Worm (Caenorhabditis elegans): ENCODE results near the gene R107.5.

Gene R107.5

DNA sequence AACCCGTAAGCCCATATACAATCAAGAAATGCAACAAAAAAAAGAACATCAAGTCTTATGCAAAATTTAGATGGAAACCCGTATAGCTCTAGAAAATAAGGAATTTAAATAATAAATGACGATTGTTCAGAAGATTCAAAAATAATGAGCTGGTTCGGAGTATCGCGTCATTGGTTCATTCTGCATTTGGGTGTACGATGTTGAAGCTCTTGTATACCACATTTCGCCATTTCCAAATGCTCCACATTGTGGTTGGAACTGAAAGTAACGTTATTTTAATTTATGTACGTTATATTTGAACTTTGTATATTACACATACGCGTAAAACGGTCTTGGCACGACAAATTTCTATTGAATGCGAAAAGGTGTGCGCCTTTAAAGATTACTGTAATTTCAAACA is 6.7 kb upstream of the R107.5 start:
- peak; percentile 43; the same call in 1 of the 2 replicates for TF ChIP-seq K11D2.4 (GFP tag; IDR thresholded peaks at IDR 0.05)
- TF ChIP-seq rcor-1 (GFP tag; IDR thresholded peaks at IDR 0.05) = no peak
- TF ChIP-seq cebp-2 (GFP tag; IDR thresholded peaks at IDR 0.05) = peak; percentile 88; the same call in 1 of the 2 replicates
- TF ChIP-seq B0336.3 (GFP tag; IDR thresholded peaks at IDR 0.05) = peak; percentile 74; the same call in 1 of the 2 replicates
- TF ChIP-seq K12H6.12 (tag; optimal IDR thresholded peaks at IDR 0.05) = no peak
- no peak for TF ChIP-seq nfya-2 (GFP tag; IDR thresholded peaks at IDR 0.05)
- peak; percentile 80 for TF ChIP-seq repo-1 (tag; optimal IDR thresholded peaks at IDR 0.05)
- peak; percentile 29 for TF ChIP-seq nhr-80 (tag; optimal IDR thresholded peaks at IDR 0.05)
- TF ChIP-seq ztf-28 (GFP tag; IDR thresholded peaks at IDR 0.05) = no peak
- no peak for TF ChIP-seq cebp-1 (GFP tag; IDR thresholded peaks at IDR 0.05)
- peak; percentile 54 for TF ChIP-seq cebp-1 (tag; optimal IDR thresholded peaks at IDR 0.05)
- TF ChIP-seq ceh-100 (GFP tag; IDR thresholded peaks at IDR 0.05) = peak; percentile 15; the same call in 1 of the 2 replicates
- TF ChIP-seq mes-4 (tag; optimal IDR thresholded peaks at IDR 0.05) = peak; percentile 4
- TF ChIP-seq chd-7 (tag; optimal IDR thresholded peaks at IDR 0.05) = no peak
- TF ChIP-seq nhr-27 (tag; optimal IDR thresholded peaks at IDR 0.05) = no peak
- no peak for TF ChIP-seq rpc-1 (optimal IDR thresholded peaks at IDR 0.05)
- TF ChIP-seq rpc-1 (tag; optimal IDR thresholded peaks at IDR 0.05) = no peak
- TF ChIP-seq Y95B8A.8 (GFP tag; IDR thresholded peaks at IDR 0.05) = peak; percentile 58; the same call in 1 of the 2 replicates
- no peak for TF ChIP-seq xnd-1 (tag; optimal IDR thresholded peaks at IDR 0.05)
- no peak for TF ChIP-seq aptf-3 (GFP tag; IDR thresholded peaks at IDR 0.05)
- TF ChIP-seq attf-3 (GFP tag; conservative IDR thresholded peaks at IDR 0.05) = no peak
- TF ChIP-seq ama-1 (optimal IDR thresholded peaks at IDR 0.05) = no peak
- TF ChIP-seq ama-1 (GFP tag; optimal IDR thresholded peaks at IDR 0.05) = peak in 1 of 2 experiments; percentile 56
- TF ChIP-seq Y53G8AR.9 (GFP tag; conservative IDR thresholded peaks at IDR 0.05) = peak; percentile 91
- no peak for TF ChIP-seq F10E7.11 (tag; optimal IDR thresholded peaks at IDR 0.05)
- no peak for TF ChIP-seq ztf-25 (GFP tag; IDR thresholded peaks at IDR 0.05)
- TF ChIP-seq F22D6.2 (tag; optimal IDR thresholded peaks at IDR 0.05) = no peak
- peak; percentile 57 for TF ChIP-seq madf-10 (tag; optimal IDR thresholded peaks at IDR 0.05)
- TF ChIP-seq T07F8.4 (tag; optimal IDR thresholded peaks at IDR 0.05) = no peak
- TF ChIP-seq tbp1 (GFP tag; optimal IDR thresholded peaks at IDR 0.05) = no peak
- TF ChIP-seq nhr-90 (tag; optimal IDR thresholded peaks at IDR 0.05) = peak; percentile 25
- no peak for TF ChIP-seq hlh-26 (GFP tag; conservative IDR thresholded peaks at IDR 0.05)
- no peak for TF ChIP-seq ceh-91 (GFP tag; IDR thresholded peaks at IDR 0.05)
- no peak for TF ChIP-seq ztf-26 (tag; optimal IDR thresholded peaks at IDR 0.05)
- peak; percentile 53 for TF ChIP-seq lin-54 (GFP tag; optimal IDR thresholded peaks at IDR 0.05)
- TF ChIP-seq him-1 (tag; optimal IDR thresholded peaks at IDR 0.05) = peak; percentile 35
- no peak for TF ChIP-seq snpc-1.1 (tag; optimal IDR thresholded peaks at IDR 0.05; ENCODE audit: insufficient read depth)
- no peak for TF ChIP-seq zim-3 (tag; optimal IDR thresholded peaks at IDR 0.05)
- peak; percentile 30; the same call in 1 of the 2 replicates for TF ChIP-seq madf-6 (GFP tag; IDR thresholded peaks at IDR 0.05)
- TF ChIP-seq nfyb-1 (GFP tag; IDR thresholded peaks at IDR 0.05) = peak; percentile 79
- TF ChIP-seq lin-26 (GFP tag; IDR thresholded peaks at IDR 0.05) = 0 out of 2 replicates have a peak, but pooled peaks have one; percentile 23
- peak; percentile 78 for TF ChIP-seq hrde-1 (tag; optimal IDR thresholded peaks at IDR 0.05; ENCODE audit: borderline replicate concordance)
- no peak for TF ChIP-seq snpc-3.4 (tag; optimal IDR thresholded peaks at IDR 0.05)
- TF ChIP-seq ccch-3 (GFP tag; optimal IDR thresholded peaks at IDR 0.05) = no peak
- TF ChIP-seq athp-1 (tag; optimal IDR thresholded peaks at IDR 0.05) = peak; percentile 5
- no peak for TF ChIP-seq F57A8.1 (GFP tag; optimal IDR thresholded peaks at IDR 0.05)
- TF ChIP-seq Y67H2A.10 (GFP tag; conservative IDR thresholded peaks at IDR 0.05) = no peak
- no peak for TF ChIP-seq F57C9.4 (tag; optimal IDR thresholded peaks at IDR 0.05)
- TF ChIP-seq lsl-1 (GFP tag; optimal IDR thresholded peaks at IDR 0.05) = no peak
- peak; percentile 22; the same call in 1 of the 2 replicates for TF ChIP-seq hmg-1.2 (GFP tag; IDR thresholded peaks at IDR 0.05)

All from whole organism, young adult.